Fruit fly (Drosophila melanogaster): ENCODE results near the gene CG6678.

- TF ChIP-seq EcR (GFP tag; optimal IDR thresholded peaks at IDR 0.05) (no peak), Pif1A (GFP tag; optimal IDR thresholded peaks at IDR 0.05) (no peak), CG13204 (GFP tag; optimal IDR thresholded peaks at IDR 0.05) (no peak), fd96Ca (GFP tag; IDR thresholded peaks at IDR 0.05) (no peak), CG32121 (GFP tag; IDR thresholded peaks at IDR 0.05) (no peak), CG8301 (tag; optimal IDR thresholded peaks at IDR 0.05) (no peak), CG10348 (GFP tag; IDR thresholded peaks at IDR 0.05) (no peak), gl (tag; optimal IDR thresholded peaks at IDR 0.05) (no peak), Pif1B (GFP tag; optimal IDR thresholded peaks at IDR 0.05) (no peak), Snoo (tag; optimal IDR thresholded peaks at IDR 0.05) (no peak), Ets98B (GFP tag; IDR thresholded peaks at IDR 0.05) (no peak), CG17806 (tag; optimal IDR thresholded peaks at IDR 0.05) (no peak), CG12605 (GFP tag; IDR thresholded peaks at IDR 0.05) (no peak), CG4496 (GFP tag; IDR thresholded peaks at IDR 0.05) (no peak)
Observed at dm6 chr3R:21867819-21868218, 19.0 kb upstream of the CG6678 start, which contains the start of the genes CG6569 and Cby.

Data from whole organism, pupa.